Fruit fly (Drosophila melanogaster) whole organism, larva: ENCODE data around the gene CG3345.

ENCODE experiments used
- noc ChIP-seq: fragments of 200-800 bp; sonication (Bioruptor generic); optimal IDR thresholded peaks from 3 replicates; lab custom pipeline; 2019; ENCODE audit warnings: missing biosample characterization, mild to moderate bottlenecking, missing genetic modification characterization, moderate library complexity

The CG3345 gene

DNA sequence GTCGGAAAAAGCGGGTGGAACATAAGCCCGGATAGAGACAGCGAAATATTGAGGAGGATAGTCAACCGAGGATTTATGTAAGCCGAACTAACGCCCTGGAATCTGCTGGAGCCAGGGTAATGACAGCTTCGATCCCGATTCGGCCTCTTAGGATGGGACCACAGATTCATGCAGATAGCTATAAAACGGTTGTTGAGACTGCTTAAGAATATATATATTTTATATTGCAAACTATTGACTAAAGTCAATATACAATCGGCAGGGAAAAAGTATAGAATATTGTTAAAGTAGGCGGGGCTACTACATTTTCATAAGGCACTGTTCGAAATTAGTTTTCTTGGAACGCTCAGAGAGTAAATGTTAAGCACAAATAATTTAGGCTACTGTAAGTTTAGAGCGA lies at the start of gene CG3345:
CG3345 (plus strand) TSS at position 301 of the 400 bp plus-strand sequence.
- TF ChIP-seq noc (tag; lab: Kevin White, UChicago) = no peak

DNA sequence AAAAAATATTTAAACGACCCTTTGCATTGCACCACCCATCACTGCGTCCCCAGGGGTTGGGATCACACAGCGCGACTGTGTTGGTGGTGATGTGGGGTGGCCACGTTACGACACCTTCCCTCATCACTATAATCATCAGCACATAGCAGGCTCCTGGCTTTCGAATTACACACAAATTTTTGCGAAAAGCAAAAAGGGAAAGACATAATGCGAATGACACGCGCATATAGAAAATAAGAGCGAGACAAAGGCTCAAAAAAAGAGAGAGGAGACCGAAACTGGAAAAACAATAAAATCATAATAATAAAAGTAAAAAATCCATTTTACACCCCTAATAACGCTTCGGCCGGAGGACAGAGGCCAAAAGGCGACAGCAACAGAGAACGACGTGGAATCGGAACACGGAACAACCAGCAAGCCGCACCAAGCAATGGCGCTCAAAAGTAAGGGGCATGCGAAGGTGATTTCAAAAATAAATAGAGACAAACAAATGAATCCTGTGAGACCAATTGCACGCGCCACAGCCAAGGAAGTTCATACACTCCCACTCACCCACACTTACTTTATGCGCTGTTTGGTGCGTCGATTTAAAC lies 49.4 kb upstream of the CG3345 start:
- no peak for TF ChIP-seq noc (tag; lab: Kevin White, UChicago)

DNA sequence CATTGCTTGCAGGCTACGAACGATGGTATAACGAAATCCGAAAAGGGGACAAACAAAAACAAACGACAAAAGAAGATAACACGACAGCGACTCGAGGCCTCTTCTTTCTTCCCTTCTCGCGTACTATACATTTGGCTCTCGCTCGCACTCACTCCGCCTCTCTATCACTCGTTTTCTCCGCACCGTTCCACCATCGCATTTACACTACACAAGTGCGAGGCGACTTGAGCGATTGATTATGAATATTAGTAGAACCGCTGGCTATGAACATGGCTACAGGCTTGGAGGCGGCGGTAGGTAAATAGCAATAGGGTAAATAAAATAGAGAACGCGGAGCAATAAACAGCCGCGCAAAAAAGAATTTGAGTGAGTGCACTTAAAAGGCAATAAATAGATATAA lies 48.4 kb upstream of the CG3345 start:
- no peak for TF ChIP-seq noc (tag; lab: Kevin White, UChicago)

DNA sequence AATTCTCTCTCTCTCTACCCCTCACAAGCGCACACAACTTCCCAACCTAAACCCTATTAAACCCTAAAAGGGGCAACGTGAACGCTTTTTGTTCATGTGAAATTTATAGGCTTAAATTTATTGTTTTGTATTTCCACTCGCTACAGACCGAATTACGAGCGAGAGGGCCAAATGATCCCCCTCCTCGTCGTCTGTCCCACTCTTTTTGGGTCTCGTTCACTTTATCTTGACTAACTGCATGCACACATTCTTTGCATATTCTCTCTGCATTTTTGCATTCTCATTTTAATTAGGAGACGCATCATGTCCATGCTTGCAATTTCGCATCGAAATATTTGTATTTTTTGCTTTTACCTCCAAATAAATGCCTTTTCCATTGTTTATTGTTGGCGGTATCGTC lies 47.7 kb upstream of the CG3345 start:
- TF ChIP-seq noc (tag; lab: Kevin White, UChicago) = no peak

DNA sequence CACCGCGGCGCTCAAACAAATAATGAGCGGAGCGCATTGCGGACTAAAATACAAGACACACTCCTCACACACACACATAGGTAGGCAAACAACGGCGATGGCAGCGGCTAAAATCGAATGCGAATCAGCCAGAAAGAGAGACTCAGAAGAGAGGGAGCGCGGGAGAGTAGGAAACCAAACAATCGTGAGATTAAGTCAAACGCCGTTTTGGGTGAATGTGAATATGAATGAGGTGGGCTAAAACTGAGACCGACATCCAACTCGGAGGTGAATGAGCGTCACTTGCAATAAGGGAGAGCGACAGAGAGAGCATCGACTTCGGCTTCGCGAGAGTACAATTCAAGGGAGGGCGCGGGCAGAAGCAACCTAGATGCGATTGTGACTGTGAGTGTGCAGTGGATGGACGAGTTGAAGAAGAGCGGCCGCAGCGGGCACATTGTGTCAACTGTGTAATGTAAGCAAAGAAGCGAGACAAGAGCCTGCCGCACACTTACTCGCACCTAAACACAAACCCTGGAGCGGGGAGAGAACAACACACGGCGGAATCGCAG lies 46.9 kb upstream of the CG3345 start:
- no peak for TF ChIP-seq noc (tag; lab: Kevin White, UChicago)

DNA sequence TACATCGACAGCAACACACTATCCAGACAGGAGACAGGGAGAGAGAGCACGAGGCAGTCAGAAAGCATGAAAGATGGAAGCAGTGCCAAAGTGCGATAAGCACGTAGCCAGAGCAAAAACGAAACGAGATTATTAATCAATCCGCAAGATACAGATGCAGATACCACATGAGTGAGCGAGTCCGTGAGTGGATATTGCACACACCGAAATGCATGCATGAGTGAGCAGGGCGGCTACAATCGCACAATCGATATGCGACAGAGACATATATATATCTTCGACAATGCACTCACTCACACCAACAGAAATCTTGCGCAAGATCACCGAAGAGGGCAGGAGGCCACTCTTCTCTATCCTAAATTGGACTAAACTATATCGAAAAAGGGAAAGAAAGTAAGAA lies 46.0 kb upstream of the CG3345 start:
- no peak for TF ChIP-seq noc (tag; lab: Kevin White, UChicago)

DNA sequence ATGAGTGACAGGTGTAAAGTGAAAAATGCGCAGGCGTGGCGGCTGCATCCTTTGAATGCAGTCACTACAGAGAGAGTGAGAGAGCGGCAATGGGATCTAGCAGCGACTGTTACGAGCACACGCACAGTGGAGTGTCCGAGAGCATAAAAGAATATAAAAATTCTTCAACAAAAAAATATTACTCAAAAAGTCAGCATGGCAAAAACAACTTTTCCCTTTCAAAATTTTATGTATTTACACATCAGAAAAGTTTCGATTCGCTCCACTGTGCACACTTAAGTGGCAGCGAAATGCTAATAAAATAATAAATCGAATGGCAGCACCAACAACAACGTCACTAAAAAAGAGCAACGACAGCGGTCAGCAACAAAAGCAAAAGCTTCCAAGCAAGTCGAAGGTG lies 45.5 kb upstream of the CG3345 start:
- peak; percentile 38 for TF ChIP-seq noc (tag; lab: Kevin White, UChicago)

DNA sequence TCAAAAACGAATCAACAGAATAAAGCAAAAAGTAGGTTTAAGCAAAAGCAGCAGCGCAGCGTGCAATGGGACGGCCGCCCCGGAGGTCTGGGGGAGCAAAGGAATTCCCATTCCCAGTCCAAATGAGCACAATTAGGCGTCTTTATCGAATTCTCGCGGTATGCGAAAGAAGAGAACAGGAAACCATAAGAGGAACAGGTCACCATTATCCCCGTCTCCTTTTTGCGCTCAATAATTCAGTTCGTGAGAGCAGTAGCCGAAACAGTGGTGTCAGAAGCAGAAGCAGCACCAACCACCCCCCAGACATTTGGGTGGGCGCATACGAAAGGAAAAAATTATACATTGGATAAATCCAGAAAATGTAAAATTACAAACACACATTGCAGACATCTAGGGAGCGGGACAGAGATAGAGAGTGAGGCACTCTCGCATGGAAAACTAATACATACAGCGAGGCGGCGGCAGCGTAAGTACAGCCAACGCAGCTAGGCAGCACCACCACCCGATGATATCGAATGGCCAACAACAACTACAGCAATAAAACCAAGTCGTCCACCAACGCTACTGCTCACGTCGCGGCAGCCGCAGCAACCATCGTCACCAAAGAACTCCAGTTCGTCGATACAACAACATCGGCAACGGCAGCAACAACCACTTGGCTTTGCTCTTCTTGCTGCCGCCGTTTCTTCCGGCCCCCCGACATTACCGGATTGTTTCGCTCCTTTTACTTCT lies 44.9 kb upstream of the CG3345 start:
- TF ChIP-seq noc (tag; lab: Kevin White, UChicago) = no peak

DNA sequence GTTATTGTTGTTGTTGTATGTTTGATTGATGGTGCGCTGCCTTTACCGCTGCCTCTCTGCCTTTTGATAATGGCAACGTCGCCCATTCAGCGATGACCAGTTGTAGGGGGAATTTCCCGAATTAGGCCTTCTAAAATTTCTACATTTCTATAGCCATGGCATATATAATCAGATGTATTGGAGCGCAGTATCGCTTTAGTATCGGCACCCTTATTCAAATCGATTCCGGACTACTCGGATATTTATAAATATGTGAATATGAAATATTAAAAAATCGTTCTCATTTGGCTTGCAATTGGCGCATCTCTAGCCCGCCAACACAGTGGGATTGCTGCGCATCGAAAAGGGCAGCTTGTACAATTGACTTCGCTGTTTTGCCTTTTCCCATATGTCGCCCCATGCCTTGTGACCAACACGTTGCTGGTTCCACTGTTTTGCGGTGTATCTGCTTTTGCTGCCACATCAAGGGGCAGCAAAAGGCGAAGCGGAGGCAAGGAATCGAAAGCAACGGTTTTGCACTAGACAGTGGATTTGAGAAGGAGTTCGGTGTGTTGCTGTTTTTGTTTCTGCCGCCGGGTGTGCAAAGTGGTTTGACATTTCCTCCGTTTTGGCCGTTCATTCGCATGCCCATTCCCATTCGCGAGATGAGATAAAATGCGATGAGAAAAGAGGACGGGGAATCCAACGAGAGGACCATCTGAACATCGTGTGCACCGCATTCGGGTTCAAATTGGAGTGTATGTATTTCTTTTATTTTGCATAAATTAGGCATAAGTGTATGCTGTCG lies 44.1 kb upstream of the CG3345 start:
- TF ChIP-seq noc (tag; lab: Kevin White, UChicago) = no peak

DNA sequence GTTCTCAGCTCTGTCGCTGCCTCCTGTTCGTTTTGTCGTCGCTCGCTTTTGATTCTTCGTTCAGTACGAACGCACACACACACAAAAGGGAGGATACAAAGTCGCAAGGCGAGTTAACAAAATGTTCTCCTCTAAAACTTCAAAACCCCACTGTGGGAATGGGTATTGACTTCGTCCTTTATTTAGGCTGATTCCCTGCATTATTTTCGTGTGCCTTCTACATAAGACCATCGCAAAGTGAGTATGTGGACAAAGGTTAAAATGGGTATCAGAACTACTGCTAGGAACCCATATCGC lies 43.6 kb upstream of the CG3345 start:
- no peak for TF ChIP-seq noc (tag; lab: Kevin White, UChicago)

DNA sequence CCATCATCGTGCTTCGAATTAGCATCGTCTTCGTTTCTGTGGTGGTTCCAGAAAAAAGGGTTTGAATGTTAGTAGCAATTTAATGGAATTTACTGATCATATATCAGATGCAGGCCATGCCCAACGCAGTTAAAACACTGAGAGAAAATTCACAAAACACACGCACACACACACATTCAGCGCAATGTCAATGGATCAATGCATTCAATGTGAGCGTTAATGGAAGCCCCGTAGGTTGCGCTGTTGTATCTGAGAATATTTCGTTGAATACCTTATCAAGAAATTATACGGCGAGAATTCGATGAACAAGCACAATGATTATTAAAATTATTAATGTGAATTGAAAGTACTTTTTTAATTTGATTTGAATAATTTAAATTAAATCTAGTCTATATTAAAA lies 40.6 kb upstream of the CG3345 start:
- TF ChIP-seq noc (tag; lab: Kevin White, UChicago) = no peak

DNA sequence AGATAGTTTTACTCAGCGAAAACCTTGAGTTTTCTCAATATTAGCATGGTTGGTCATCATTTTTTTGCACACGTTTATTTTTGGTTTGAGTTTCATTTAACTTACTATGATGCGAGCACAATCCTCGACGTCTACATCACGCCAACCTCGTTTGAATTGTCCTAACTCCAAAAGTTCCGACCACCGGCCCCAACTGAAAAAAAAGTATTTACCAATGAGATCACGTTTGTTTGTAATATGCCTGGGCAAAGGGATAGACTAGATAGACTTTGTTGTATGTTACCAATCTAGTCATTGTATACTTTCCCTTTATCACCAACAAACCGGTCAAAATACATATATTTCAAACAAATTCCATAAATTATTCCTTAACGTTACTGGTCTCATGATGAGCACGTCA lies 36.7 kb upstream of the CG3345 start, which contains the start of gene CG13693:
CG13693 (plus strand) TSS at position 301 of the 400 bp plus-strand sequence.
- TF ChIP-seq noc (tag; lab: Kevin White, UChicago) = no peak

DNA sequence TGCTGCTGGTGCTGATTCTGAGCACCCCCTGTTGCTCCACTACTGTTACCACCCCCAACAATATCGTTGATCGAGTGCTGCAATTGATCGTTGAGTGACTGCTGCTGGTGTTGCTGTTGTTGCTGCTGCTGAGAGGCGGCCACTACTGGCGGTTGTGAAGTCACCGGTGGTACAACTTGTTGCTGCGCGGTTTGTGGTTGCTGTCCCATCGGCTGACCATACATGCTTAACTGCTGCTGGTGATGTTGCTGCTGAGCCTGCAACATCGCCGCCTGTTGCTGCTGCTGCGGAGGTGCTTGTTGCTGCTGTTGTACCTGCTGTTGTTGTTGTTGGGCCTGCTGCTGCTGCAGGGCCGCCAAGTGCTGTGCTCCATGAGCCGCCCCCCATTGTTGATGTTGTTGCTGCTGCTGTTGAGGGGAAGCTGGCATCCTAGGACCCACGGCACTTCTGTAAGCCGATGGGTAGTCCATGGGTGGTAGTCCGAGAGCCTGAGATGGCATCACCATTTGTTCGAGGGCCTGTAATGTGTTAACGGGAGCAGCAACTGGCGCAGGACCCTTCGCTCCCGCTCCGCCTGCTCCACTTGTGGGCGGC lies 28.6 kb upstream of the CG3345 start:
- TF ChIP-seq noc (tag; lab: Kevin White, UChicago) = no peak

DNA sequence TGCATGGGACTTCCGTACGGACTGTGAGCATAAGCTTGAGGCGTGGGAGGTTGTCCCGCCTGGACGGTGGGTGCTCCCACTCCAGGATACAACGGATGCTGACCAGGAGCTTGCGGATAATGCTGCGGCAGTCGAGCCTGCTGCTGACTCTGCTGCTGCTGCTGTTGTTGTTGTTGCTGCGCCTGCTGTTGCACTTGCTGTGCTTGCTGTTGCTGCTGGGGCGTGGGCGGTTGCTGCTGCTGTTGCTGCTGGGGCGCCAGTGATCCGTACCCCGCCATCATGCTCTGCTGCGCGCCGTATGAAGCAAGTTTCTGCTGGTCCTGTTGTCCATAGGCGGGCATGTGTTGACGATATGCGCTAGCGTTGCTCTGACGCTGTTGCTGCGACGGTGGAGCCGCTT lies 27.5 kb upstream of the CG3345 start:
- TF ChIP-seq noc (tag; lab: Kevin White, UChicago) = no peak

DNA sequence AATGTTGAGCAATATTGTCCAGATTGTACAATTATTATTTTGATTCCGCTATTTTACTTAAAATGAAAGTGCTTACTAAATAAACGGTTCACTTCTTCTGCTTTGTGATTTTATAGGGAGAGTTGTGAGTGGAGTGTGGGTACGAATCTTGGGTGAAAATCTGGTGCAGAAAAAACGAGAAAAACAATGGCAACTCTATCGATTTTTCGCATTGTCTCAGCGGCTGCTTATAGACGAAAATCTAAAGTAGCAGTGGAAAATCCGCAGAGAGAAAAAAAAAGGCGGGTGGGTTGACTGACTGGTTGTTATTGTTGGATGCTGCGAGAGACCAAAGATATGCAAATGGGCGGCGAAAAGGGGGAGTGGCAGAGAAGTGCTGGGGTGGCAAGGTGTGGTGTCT lies 25.8 kb upstream of the CG3345 start:
- TF ChIP-seq noc (tag; lab: Kevin White, UChicago) = no peak

DNA sequence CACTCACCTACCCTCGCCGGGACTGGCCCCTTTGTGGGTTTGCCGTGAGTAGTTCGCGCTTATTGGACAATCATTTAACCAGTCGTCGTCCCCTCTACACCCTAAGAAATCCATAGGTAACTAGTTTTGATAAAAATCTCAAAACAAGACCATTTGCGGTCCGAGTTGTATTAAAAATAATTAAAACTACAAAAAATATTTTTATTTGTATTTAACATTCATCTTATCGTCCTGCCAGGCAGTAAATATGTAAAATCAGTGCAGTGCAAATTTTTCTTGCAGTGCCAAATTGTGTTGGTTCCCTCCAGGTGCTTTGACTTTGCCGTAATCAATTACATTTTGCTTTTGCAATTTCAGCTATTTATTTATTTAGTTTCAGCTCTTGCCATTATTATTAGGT lies 25.1 kb upstream of the CG3345 start:
- TF ChIP-seq noc (tag; lab: Kevin White, UChicago) = peak; percentile 39
